Fruit fly (Drosophila melanogaster) whole organism, embryonic: ENCODE data around the gene gish.

Source experiments
- CG1024 ChIP-seq: fragments of 200-800 bp; sonication (Bioruptor generic); IDR thresholded peaks from 2 replicates; pipeline ENCODE4 v1.3.6; 2022; ENCODE audit warnings: missing biosample characterization, missing genetic modification characterization
- CG10959 ChIP-seq: fragments of 200-800 bp; sonication (Bioruptor generic); IDR thresholded peaks from 2 replicates; pipeline ENCODE4 v1.3.6; 2022; ENCODE audit warnings: missing biosample characterization, missing genetic modification characterization
- CG11723 ChIP-seq: fragments of 200-800 bp; sonication (Bioruptor generic); optimal IDR thresholded peaks from 2 replicates; lab custom pipeline; 2017; ENCODE audit warnings: missing biosample characterization, mild to moderate bottlenecking, missing genetic modification characterization
- CG12236 ChIP-seq: fragments of 200-800 bp; sonication (Bioruptor generic); optimal IDR thresholded peaks from 2 replicates; lab custom pipeline; 2016; ENCODE audit warnings: missing biosample characterization, missing genetic modification characterization
- CG13424 ChIP-seq: fragments of 200-800 bp; sonication (Bioruptor generic); optimal IDR thresholded peaks from 2 replicates; lab custom pipeline; 2019; ENCODE audit warnings: missing biosample characterization, mild to moderate bottlenecking, missing genetic modification characterization, moderate library complexity
- CG1529 ChIP-seq: fragments of 200-800 bp; sonication (Bioruptor generic); optimal IDR thresholded peaks from 3 replicates; lab custom pipeline; 2018; ENCODE audit warnings: missing biosample characterization, missing genetic modification characterization
- CG17802 ChIP-seq: fragments of 200-800 bp; sonication (Bioruptor generic); optimal IDR thresholded peaks from 2 replicates; lab custom pipeline; 2018; ENCODE audit warnings: missing biosample characterization, mild to moderate bottlenecking, missing genetic modification characterization, moderate library complexity
- CG1832 ChIP-seq: fragments of 200-800 bp; sonication (Bioruptor generic); optimal IDR thresholded peaks from 2 replicates; lab custom pipeline; 2017; ENCODE audit warnings: missing biosample characterization, mild to moderate bottlenecking, missing genetic modification characterization, inconsistent platforms
- CG2116 ChIP-seq: fragments of 200-800 bp; sonication (Bioruptor generic); optimal IDR thresholded peaks from 3 replicates; lab custom pipeline; 2018; ENCODE audit warnings: missing biosample characterization, mild to moderate bottlenecking, missing genetic modification characterization
- CG30020 ChIP-seq: fragments of 200-800 bp; optimal IDR thresholded peaks from 2 replicates; lab custom pipeline; 2019; ENCODE audit warnings: missing biosample characterization, mild to moderate bottlenecking, missing genetic modification characterization, moderate library complexity
- CG3838 ChIP-seq: fragments of 200-800 bp; sonication (Bioruptor generic); optimal IDR thresholded peaks from 3 replicates; lab custom pipeline; 2016; ENCODE audit warnings: missing biosample characterization, missing genetic modification characterization
- CG3995 ChIP-seq: fragments of 200-800 bp; sonication (Bioruptor generic); optimal IDR thresholded peaks from 3 replicates; lab custom pipeline; 2016; ENCODE audit warnings: missing biosample characterization, missing genetic modification characterization
- CG4617 ChIP-seq: fragments of 200-800 bp; sonication (Bioruptor generic); optimal IDR thresholded peaks from 3 replicates; lab custom pipeline; 2016; ENCODE audit warnings: missing biosample characterization, missing genetic modification characterization, borderline replicate concordance
- CG6683 ChIP-seq: fragments of 200-800 bp; sonication (Bioruptor generic); optimal IDR thresholded peaks from 2 replicates; lab custom pipeline; 2017; ENCODE audit warnings: missing biosample characterization, mild to moderate bottlenecking, missing genetic modification characterization, missing genetic modification reagents
- CG6791 ChIP-seq: fragments of 200-800 bp; sonication (Bioruptor generic); IDR thresholded peaks from 3 replicates; pipeline ENCODE4 v1.3.6; 2022; ENCODE audit warnings: missing biosample characterization, missing genetic modification characterization; ENCODE audit not compliant: partially characterized antibody
- CG8765 ChIP-seq: fragments of 200-800 bp; sonication (Bioruptor generic); IDR thresholded peaks from 2 replicates; pipeline ENCODE4 v1.3.6; 2022; ENCODE audit warnings: missing biosample characterization, missing genetic modification characterization
- CG9215 ChIP-seq: fragments of 200-800 bp; sonication (Bioruptor generic); IDR thresholded peaks from 2 replicates; pipeline ENCODE4 v1.3.6; 2022; ENCODE audit warnings: missing biosample characterization, missing genetic modification characterization
- Dip3 ChIP-seq: fragments of 200-800 bp; sonication (Bioruptor generic); optimal IDR thresholded peaks from 3 replicates; lab custom pipeline; 2016; ENCODE audit warnings: missing biosample characterization, missing genetic modification characterization
- Fer1 ChIP-seq: fragments of 200-800 bp; sonication (Bioruptor generic); optimal IDR thresholded peaks from 2 replicates; lab custom pipeline; 2017; ENCODE audit warnings: missing biosample characterization, mild to moderate bottlenecking, missing genetic modification characterization
- H15 ChIP-seq: fragments of 200-800 bp; sonication (Bioruptor generic); IDR thresholded peaks from 3 replicates; pipeline ENCODE4 v1.3.6; 2022; ENCODE audit warnings: missing biosample characterization, missing genetic modification characterization
- H2.0 ChIP-seq: fragments of 200-800 bp; sonication (Bioruptor generic); IDR thresholded peaks from 2 replicates; pipeline ENCODE4 v1.3.6; 2022; ENCODE audit warnings: missing biosample characterization, missing genetic modification characterization
- HLH3B ChIP-seq: fragments of 200-800 bp; sonication (Bioruptor generic); IDR thresholded peaks from 2 replicates; pipeline ENCODE4 v1.3.6; 2022; ENCODE audit warnings: missing biosample characterization, missing genetic modification characterization
- Lim3 ChIP-seq: fragments of 200-800 bp; sonication (Bioruptor generic); IDR thresholded peaks from 2 replicates; pipeline ENCODE4 v1.3.6; 2022; ENCODE audit warnings: missing biosample characterization, missing genetic modification characterization
- Med ChIP-seq: fragments of 200-800 bp; sonication (Bioruptor generic); peaks from one replicate; lab custom pipeline; 2016; ENCODE audit warnings: missing biosample characterization, missing genetic modification characterization, mild to moderate bottlenecking, inconsistent platforms, moderate library complexity
- Opbp ChIP-seq: fragments of 200-800 bp; sonication (Bioruptor generic); IDR thresholded peaks from 3 replicates; pipeline ENCODE4 v1.3.6; 2022; ENCODE audit warnings: missing biosample characterization, missing genetic modification characterization; ENCODE audit not compliant: partially characterized antibody
- Trl ChIP-seq, 3 experiments: fragments of >200 bp in 2 of 3; fragments of 200-800 bp in 1 of 3; sonication (Bioruptor generic) in 1 of 3; optimal IDR thresholded peaks; 2 replicates in 1 of 3; 3 replicates in 2 of 3; lab custom pipeline; 2016 to 2017; ENCODE audit warnings: missing biosample characterization in 1 of 3, missing genetic modification characterization in 1 of 3
- Vsx1 ChIP-seq: fragments of 200-800 bp; sonication (Bioruptor generic); optimal IDR thresholded peaks from 2 replicates; lab custom pipeline; 2017; ENCODE audit warnings: missing biosample characterization, mild to moderate bottlenecking, missing genetic modification characterization, missing genetic modification reagents
- ase ChIP-seq: fragments of 200-800 bp; sonication (Bioruptor generic); IDR thresholded peaks from 3 replicates; pipeline ENCODE4 v1.3.6; 2022; ENCODE audit warnings: missing biosample characterization, missing genetic modification characterization
- bcd ChIP-seq: fragments of 200-800 bp; sonication (Bioruptor generic); optimal IDR thresholded peaks from 2 replicates; lab custom pipeline; 2017; ENCODE audit warnings: missing biosample characterization, mild to moderate bottlenecking, missing genetic modification characterization
- bsh ChIP-seq, 2 experiments: fragments of 200-800 bp; sonication (Bioruptor generic); optimal IDR thresholded peaks; 2 replicates each; lab custom pipeline; 2017 to 2018; ENCODE audit warnings: mild to moderate bottlenecking in 2 of 2, missing biosample characterization in 2 of 2, missing genetic modification characterization in 2 of 2, moderate library complexity in 1 of 2
- chinmo ChIP-seq: fragments of 200-800 bp; sonication (Bioruptor generic); IDR thresholded peaks from 4 replicates; pipeline ENCODE4 v1.3.6; 2022; ENCODE audit warnings: missing biosample characterization, missing genetic modification characterization; ENCODE audit not compliant: partially characterized antibody
- ci ChIP-seq: fragments of 200-800 bp; sonication (Bioruptor generic); IDR thresholded peaks from 3 replicates; pipeline ENCODE4 v1.3.6; 2022; ENCODE audit warnings: missing biosample characterization, missing genetic modification characterization
- dan ChIP-seq: fragments of 200-800 bp; sonication (Bioruptor generic); IDR thresholded peaks from 2 replicates; pipeline ENCODE4 v1.3.6; 2022; ENCODE audit warnings: missing biosample characterization, missing genetic modification characterization
- dpn ChIP-seq, 2 experiments: fragments of 200-800 bp; sonication (Bioruptor generic); optimal IDR thresholded peaks; 3 replicates each; lab custom pipeline; 2016; ENCODE audit warnings: missing biosample characterization in 2 of 2, missing genetic modification characterization in 2 of 2
- ems ChIP-seq: fragments of 200-800 bp; sonication (Bioruptor generic); optimal IDR thresholded peaks from 3 replicates; lab custom pipeline; 2016; ENCODE audit warnings: missing biosample characterization, missing genetic modification characterization
- gsb ChIP-seq: fragments of 200-800 bp; sonication (Bioruptor generic); IDR thresholded peaks from 2 replicates; pipeline ENCODE4 v1.3.6; 2022; ENCODE audit warnings: missing biosample characterization, missing genetic modification characterization
- kni ChIP-seq: fragments of 200-800 bp; sonication (Bioruptor generic); optimal IDR thresholded peaks from 3 replicates; lab custom pipeline; 2017; ENCODE audit warnings: mild to moderate bottlenecking, missing biosample characterization, missing genetic modification reagents, missing genetic modification characterization
- lbe ChIP-seq: fragments of 200-800 bp; sonication (Bioruptor generic); optimal IDR thresholded peaks from 2 replicates; lab custom pipeline; 2016; ENCODE audit warnings: missing biosample characterization, mild to moderate bottlenecking, missing genetic modification characterization
- lov ChIP-seq, 2 experiments: fragments of 200-800 bp in 1 of 2; fragments of >200 bp in 1 of 2; sonication (Bioruptor generic) in 1 of 2; IDR thresholded peaks in 1 of 2; optimal IDR thresholded peaks in 1 of 2; 2 replicates in 1 of 2; 3 replicates in 1 of 2; pipeline versions ENCODE4 v1.3.6 to Lab custom; 2017 to 2022; ENCODE audit warnings: missing biosample characterization in 1 of 2, missing genetic modification characterization in 1 of 2
- nom ChIP-seq: fragments of 200-800 bp; sonication (Bioruptor generic); optimal IDR thresholded peaks from 2 replicates; lab custom pipeline; 2017; ENCODE audit warnings: missing biosample characterization, missing genetic modification characterization, mild to moderate bottlenecking, moderate library complexity, missing genetic modification reagents
- pum ChIP-seq: fragments of 200-800 bp; sonication (Bioruptor generic); optimal IDR thresholded peaks from 2 replicates; lab custom pipeline; 2016; ENCODE audit warnings: missing biosample characterization, missing genetic modification characterization
- ro ChIP-seq: fragments of 200-800 bp; sonication (Bioruptor generic); IDR thresholded peaks from 2 replicates; pipeline ENCODE4 v1.3.6; 2022; ENCODE audit warnings: missing biosample characterization, missing genetic modification characterization
- salm ChIP-seq: fragments of 200-800 bp; sonication (Bioruptor generic); optimal IDR thresholded peaks from 2 replicates; lab custom pipeline; 2018; ENCODE audit warnings: missing biosample characterization, mild to moderate bottlenecking, missing genetic modification characterization
- sima ChIP-seq: fragments of 200-800 bp; sonication (Bioruptor generic); optimal IDR thresholded peaks from 2 replicates; lab custom pipeline; 2016; ENCODE audit warnings: missing biosample characterization, missing genetic modification characterization
- sqz ChIP-seq: fragments of 200-800 bp; sonication (Bioruptor generic); optimal IDR thresholded peaks from 3 replicates; lab custom pipeline; 2018; ENCODE audit warnings: missing biosample characterization, mild to moderate bottlenecking, missing genetic modification characterization
- tup ChIP-seq: fragments of 200-800 bp; sonication (Bioruptor generic); optimal IDR thresholded peaks from 2 replicates; lab custom pipeline; 2016; ENCODE audit warnings: missing biosample characterization, mild to moderate bottlenecking, missing genetic modification characterization, moderate library complexity

The gish gene

DNA sequence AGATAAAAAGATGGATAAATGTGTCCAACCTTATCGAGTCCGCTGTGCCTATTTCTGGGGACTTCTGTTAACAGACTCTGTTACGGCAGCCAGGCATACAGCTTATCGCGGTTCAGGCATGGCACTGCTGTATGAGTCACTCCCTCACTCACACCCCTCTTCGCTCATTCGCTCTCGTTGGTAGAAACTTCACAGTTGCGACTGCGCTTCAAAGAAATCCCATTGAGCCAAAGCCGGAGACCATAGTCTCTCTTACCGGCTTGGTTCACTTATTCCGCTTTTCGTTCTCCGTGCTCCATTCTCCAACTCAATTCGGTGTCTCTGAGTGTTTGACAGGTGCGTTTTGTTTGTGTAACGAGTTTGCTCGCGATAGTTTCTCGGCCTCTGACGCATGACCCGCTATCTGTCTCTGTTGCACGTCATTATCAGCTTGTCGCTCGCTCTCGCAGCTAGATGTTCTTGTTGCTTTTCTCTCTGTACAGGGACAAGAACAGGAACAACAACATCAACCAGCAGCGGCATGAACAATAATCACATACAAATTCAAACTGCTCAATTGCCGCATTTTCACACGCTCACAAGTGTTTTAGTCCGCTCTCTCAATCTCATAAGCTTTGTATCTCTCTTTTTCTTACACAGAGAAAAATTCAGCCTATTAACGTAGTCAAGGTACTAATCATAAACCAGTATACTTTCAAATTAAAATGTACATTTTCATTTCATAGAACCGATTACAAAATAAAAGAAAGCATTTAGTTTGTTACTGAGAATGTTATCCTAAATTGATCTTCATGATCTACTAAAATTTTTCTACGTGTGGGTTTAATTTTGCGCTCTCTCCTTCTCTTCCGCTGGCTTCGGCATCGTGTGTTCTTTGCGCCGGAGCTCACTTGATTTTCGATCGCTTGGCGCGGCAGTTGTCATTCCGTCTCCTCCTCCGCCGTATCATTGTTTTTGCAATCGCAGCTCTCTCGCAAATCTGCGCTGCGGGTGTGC is 8.0 kb downstream of the gish start (continued):
- TF ChIP-seq CG6683 (GFP tag; lab: Kevin White, UChicago) (peak; percentile 97), tup (GFP tag; lab: Kevin White, UChicago) (peak; percentile 96), nom (GFP tag; lab: Kevin White, UChicago) (peak; percentile 98), Dip3 (GFP tag; lab: Kevin White, UChicago) (peak; percentile 98), HLH3B (peak; percentile 100), chinmo (GFP tag; lab: Robert Waterston, UW) (peak; percentile 98), pum (GFP tag; lab: Kevin White, UChicago) (peak; percentile 99), Vsx1 (GFP tag; lab: Kevin White, UChicago) (peak; percentile 97), CG17802 (tag; lab: Kevin White, UChicago) (peak; percentile 90), lov (optimal IDR thresholded peaks at IDR 0.05; lab: Kevin White, UChicago) (no peak), lov (GFP tag; IDR thresholded peaks at IDR 0.05; lab: Robert Waterston, UW) (peak; percentile 99), lbe (GFP tag; lab: Kevin White, UChicago) (peak; percentile 99), CG1024 (peak; percentile 97), Opbp (GFP tag; lab: Robert Waterston, UW) (no peak), ci (GFP tag; lab: Robert Waterston, UW) (peak; percentile 100), CG3995 (GFP tag; lab: Kevin White, UChicago) (peak; percentile 86), H2.0 (GFP tag; lab: Robert Waterston, UW) (peak; percentile 100), CG9215 (GFP tag; lab: Robert Waterston, UW) (peak; percentile 98), CG4617 (GFP tag; lab: Kevin White, UChicago) (peak; percentile 99), CG8765 (GFP tag; lab: Robert Waterston, UW) (peak; percentile 99), CG30020 (tag; lab: Kevin White, UChicago) (peak; percentile 91), CG1832 (peak; percentile 83), ems (peak; percentile 99), dan (GFP tag; lab: Robert Waterston, UW) (no peak; the same call in 1 of the 2 replicates), gsb (GFP tag; lab: Robert Waterston, UW) (peak; percentile 98), CG2116 (peak; percentile 93), CG10959 (GFP tag; lab: Robert Waterston, UW) (peak; percentile 99), Lim3 (GFP tag; lab: Robert Waterston, UW) (peak; percentile 94; the same call in 1 of the 2 replicates), CG13424 (tag; lab: Kevin White, UChicago) (peak; percentile 100), sqz (GFP tag; lab: Kevin White, UChicago) (peak; percentile 99), H15 (GFP tag; lab: Robert Waterston, UW) (peak; percentile 99), bsh (GFP tag; optimal IDR thresholded peaks at IDR 0.05; lab: Kevin White, UChicago) (peak; percentile 95 to 100), bcd (GFP tag; lab: Kevin White, UChicago) (peak; percentile 99), CG11723 (GFP tag; lab: Kevin White, UChicago) (peak; percentile 99), sima (GFP tag; lab: Kevin White, UChicago) (peak; percentile 98), salm (tag; lab: Kevin White, UChicago) (peak; percentile 99), CG6791 (GFP tag; lab: Robert Waterston, UW) (peak; percentile 37; the same call in 1 of the 3 replicates), kni (peak; percentile 100), CG3838 (GFP tag; lab: Kevin White, UChicago) (peak; percentile 98), ase (GFP tag; lab: Robert Waterston, UW) (peak; percentile 99), CG1529 (GFP tag; lab: Kevin White, UChicago) (peak; percentile 99), Trl (optimal IDR thresholded peaks at IDR 0.05; lab: Kevin White, UChicago) (peak; percentile 79 to 99), Trl (GFP tag; optimal IDR thresholded peaks at IDR 0.05; lab: Kevin White, UChicago) (peak; percentile 99), Fer1 (GFP tag; lab: Kevin White, UChicago) (peak; percentile 99), CG12236 (GFP tag; lab: Kevin White, UChicago) (peak; percentile 99), ro (GFP tag; lab: Robert Waterston, UW) (peak; percentile 98), dpn (GFP tag; optimal IDR thresholded peaks at IDR 0.05; lab: Kevin White, UChicago) (peak; percentile 100), Med (peak; percentile 100)
